Fruit fly (Drosophila melanogaster) whole organism, larva: ENCODE results near the gene Doc3.

Experiments
- noc ChIP-seq: fragments of 200-800 bp; sonication (Bioruptor generic); optimal IDR thresholded peaks from 3 replicates; lab custom pipeline; 2019; ENCODE audit warnings: missing biosample characterization, mild to moderate bottlenecking, missing genetic modification characterization, moderate library complexity

The Doc3 gene

dm6 chr3L:9046274-9046673 is 41.3 kb downstream of the Doc3 start:
- TF ChIP-seq noc (tag; lab: Kevin White, UChicago), result peak; percentile 46

dm6 chr3L:9047062-9047461 is 42.1 kb downstream of the Doc3 start, which contains the start of gene Argk2:
Gene Argk2 (plus strand): TSS chr3L:9047439.
- no peak for TF ChIP-seq noc (tag; lab: Kevin White, UChicago)

- TF ChIP-seq noc (tag; lab: Kevin White, UChicago), result no peak
Measured at dm6 chr3L:9050447-9051069, 45.6 kb downstream of the Doc3 start.

dm6 chr3L:9051830-9052259 is 46.8 kb downstream of the Doc3 start:
- TF ChIP-seq noc (tag; lab: Kevin White, UChicago), result no peak

dm6 chr3L:9052798-9053541 is 48.0 kb downstream of the Doc3 start:
- TF ChIP-seq noc (tag; lab: Kevin White, UChicago), result peak; percentile 54

- no peak for TF ChIP-seq noc (tag; lab: Kevin White, UChicago)
Measured at dm6 chr3L:9054239-9054638, 49.2 kb downstream of the Doc3 start.

- no peak for TF ChIP-seq noc (tag; lab: Kevin White, UChicago)
Measured at dm6 chr3L:9054822-9055407, 49.9 kb downstream of the Doc3 start.

- TF ChIP-seq noc (tag; lab: Kevin White, UChicago), result no peak
Measured at dm6 chr3L:9055870-9056807, 51.1 kb downstream of the Doc3 start.
